Fruit fly (Drosophila melanogaster) Kc167 (cell line): ENCODE data around the gene CG45116.

Experiments
- Myc ChIP-seq: fragments of >200 bp; optimal IDR thresholded peaks from 2 replicates; lab custom pipeline; 2017; ENCODE audit warnings: missing external identifiers
- psq ChIP-seq: fragments of >200 bp; optimal IDR thresholded peaks from 2 replicates; lab custom pipeline; 2017; ENCODE audit warnings: missing external identifiers

DNA sequence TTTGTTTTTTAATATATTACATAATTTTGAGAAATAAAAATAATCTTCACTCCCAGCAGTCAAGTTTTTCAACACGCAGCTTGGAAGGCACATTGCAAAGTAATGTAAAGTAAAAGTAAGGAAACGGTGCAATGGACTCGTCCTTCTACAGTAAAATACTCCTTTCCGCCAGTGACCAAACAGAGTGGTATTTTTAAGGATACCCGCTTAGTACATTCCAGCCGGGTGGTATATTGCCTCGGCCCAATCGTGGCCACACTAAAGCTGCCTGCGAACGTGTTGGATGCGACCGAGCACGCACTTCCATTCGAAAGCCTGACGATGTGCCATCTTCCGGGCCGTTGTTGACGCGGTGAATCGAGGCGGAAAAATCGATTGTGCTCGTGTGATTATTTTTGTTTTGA lies 49.9 kb downstream of the CG45116 start, which contains the start of gene SPoCk:
- TF ChIP-seq Myc (lab: Kevin White, UChicago) (no peak), psq (lab: Kevin White, UChicago) (no peak)
